Fruit fly (Drosophila melanogaster): Measurements from ENCODE around the gene CG12576.

The CG12576 gene

DNA sequence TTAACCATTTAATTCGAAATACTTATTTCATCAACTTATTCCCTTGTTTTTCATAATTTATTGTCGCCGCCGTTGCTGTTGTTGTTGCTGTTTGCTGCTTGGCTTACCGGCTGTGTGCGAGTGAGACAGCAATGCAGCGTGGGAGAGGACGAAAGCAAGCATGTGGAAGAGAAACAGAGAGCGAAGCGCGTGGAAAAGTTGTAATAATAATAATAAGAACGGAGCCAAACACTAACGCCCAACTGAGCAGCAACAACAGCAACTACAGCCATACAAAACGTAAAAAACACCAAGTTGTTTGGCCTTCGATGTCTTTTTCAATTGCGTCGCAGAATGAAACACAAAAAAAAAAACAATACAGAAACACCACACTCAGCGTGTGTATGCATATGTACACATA lies 1.0 kb downstream of the CG12576 start:
- TF ChIP-seq CG8478 (optimal IDR thresholded peaks at IDR 0.05) (no peak), CTCF (optimal IDR thresholded peaks at IDR 0.05) (no peak)

- TF ChIP-seq CTCF (optimal IDR thresholded peaks at IDR 0.05) (no peak), CG8478 (optimal IDR thresholded peaks at IDR 0.05) (no peak)
These were observed 1.5 kb downstream of the CG12576 start for dm6 chrX:22480612-22481011.

DNA sequence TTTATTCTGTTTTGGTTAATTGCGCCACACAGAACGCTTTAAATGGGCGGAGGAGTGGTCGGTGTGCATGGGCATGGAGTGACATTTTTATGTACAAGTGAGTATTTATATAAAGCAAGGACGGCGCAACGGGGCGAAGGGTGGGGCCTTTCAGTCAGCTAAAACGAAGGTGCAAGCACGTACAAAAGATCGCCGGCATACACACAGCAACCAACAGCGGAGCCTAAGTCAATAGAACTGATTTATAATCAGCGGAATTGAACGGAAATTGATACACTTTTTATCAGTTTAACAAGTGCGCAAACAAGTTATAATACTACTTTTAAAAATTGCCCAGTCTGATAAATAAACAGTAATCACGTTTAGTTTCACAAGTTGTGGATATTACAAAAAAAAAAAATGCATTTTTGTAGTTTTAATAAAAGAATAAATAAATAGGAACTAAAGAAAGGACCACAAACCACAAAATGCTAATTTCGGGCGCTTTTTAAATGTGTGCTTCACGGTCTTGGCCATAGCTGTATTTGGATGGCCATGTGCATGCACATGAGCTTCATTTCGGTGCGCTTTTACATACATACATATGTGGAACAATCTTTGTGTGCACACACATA lies 2.8 kb downstream of the CG12576 start:
- TF ChIP-seq CTCF (optimal IDR thresholded peaks at IDR 0.05), result no peak
- no peak for TF ChIP-seq CG8478 (optimal IDR thresholded peaks at IDR 0.05)

DNA sequence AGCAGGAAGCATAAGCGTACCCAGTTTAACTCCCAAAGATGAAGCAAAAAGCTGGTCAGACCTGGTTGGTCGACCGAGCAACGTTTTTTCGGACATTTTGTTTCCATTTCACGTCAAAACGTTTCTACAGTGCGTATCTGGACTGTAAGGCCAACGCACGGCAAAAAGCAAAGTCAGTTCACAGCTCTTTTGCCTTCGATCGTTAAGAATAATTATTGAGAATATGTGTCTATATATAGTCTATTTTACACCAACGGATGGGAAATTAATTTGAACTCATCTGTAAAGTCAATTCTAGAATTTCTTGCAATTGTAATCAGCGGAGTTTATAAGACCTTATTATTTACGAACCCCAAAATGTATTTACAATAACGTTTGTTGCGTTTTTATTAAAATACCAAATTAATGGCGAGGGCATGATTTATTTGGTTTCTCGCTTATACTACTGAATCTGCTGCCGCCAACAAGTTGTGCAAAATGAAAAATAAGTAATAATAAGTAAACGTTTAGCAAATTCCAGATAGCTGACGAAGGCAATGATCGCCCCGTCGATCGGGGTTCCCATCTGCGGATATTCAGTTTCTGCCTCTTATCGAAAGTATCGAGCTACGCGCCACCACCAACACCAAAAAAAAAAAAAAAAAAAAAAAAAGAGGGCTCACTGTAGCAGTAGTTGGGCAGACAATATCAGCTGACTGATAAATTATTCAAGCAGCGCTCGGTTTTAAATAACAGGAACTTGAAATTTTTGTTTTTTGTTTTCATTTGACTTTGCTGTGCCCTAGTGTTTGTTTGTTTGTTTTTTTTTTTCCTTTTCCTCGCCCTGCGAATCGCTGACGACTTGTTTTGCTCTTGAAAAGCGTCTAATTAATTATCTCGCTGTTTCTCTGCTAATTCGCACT lies 4.2 kb downstream of the CG12576 start:
- TF ChIP-seq CTCF (optimal IDR thresholded peaks at IDR 0.05) (no peak), CG8478 (optimal IDR thresholded peaks at IDR 0.05) (no peak)

DNA sequence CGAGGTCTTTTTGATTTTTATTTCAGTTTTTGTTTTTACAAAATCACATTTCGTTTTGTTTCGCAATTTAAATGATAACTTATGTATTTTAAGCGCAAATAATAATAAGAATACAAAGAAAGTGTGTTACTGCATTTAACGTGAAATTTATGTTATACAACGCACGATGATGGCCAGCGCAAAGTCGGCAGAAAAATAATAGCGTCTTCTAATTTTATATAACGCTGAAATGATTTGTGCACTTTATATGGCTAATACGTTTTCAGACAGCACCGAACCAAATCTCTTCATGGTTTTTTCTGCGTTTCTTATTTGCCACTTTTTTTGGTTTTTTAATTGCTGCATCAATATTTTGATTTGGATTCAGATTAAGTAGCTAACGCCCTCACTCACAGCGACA lies 7.3 kb downstream of the CG12576 start:
- TF ChIP-seq CG8478 (optimal IDR thresholded peaks at IDR 0.05) (no peak), CTCF (optimal IDR thresholded peaks at IDR 0.05) (no peak)

dm6 chrX:22473520-22473919 lies 8.6 kb downstream of the CG12576 start, which contains the start of gene CG14618:
Gene CG14618 (plus strand): TSS chrX:22473698.
- TF ChIP-seq CG8478 (optimal IDR thresholded peaks at IDR 0.05), result no peak
- TF ChIP-seq CTCF (optimal IDR thresholded peaks at IDR 0.05), result no peak

- TF ChIP-seq CG8478 (optimal IDR thresholded peaks at IDR 0.05), result no peak
- TF ChIP-seq CTCF (optimal IDR thresholded peaks at IDR 0.05), result no peak
These were observed 10.3 kb downstream of the CG12576 start, which contains the start of gene CG14613 for dm6 chrX:22471819-22472218. Gene CG14613 (minus strand): TSS chrX:22472021.

dm6 chrX:22461218-22461760 lies 20.9 kb downstream of the CG12576 start:
- TF ChIP-seq CG8478 (optimal IDR thresholded peaks at IDR 0.05) (no peak), CTCF (optimal IDR thresholded peaks at IDR 0.05) (no peak)

dm6 chrX:22456180-22456948 lies 25.8 kb downstream of the CG12576 start:
- no peak for TF ChIP-seq CG8478 (optimal IDR thresholded peaks at IDR 0.05)
- TF ChIP-seq CTCF (optimal IDR thresholded peaks at IDR 0.05), result no peak

- TF ChIP-seq CG8478 (optimal IDR thresholded peaks at IDR 0.05), result no peak
- peak; percentile 14 to 34 for TF ChIP-seq CTCF (optimal IDR thresholded peaks at IDR 0.05)
These were observed 26.5 kb downstream of the CG12576 start, which contains the start of gene Usp2 for dm6 chrX:22455509-22456179. Gene Usp2 (plus strand): TSS chrX:22455803.

DNA sequence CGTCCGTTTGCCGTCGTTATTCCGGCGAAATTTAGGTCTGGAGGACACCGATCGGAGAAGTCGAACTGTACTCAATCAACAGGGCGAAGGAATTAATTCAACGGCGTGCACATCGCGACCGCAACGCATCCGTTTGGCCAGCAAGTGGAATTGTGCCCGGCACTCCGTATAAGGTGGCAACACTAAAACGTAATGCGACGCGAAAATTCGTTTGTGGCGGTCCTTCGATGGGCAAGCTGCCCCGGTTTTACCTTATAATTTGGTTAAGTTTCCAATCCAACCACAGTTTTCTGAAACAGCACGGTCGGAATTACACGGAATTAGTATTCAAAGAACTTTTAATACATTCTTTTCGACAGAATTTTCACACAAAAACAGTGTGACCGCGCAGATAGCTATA lies 27.1 kb downstream of the CG12576 start, which contains the start of gene wap:
wap (minus strand) TSS at position 400 of the 400 bp plus-strand sequence.
- no peak for TF ChIP-seq CG8478 (optimal IDR thresholded peaks at IDR 0.05)

- TF ChIP-seq CG8478 (optimal IDR thresholded peaks at IDR 0.05), result no peak
- no peak for TF ChIP-seq CTCF (optimal IDR thresholded peaks at IDR 0.05)
These were observed 32.9 kb downstream of the CG12576 start, which contains the start of the genes CG14615 and tilB for dm6 chrX:22449191-22449787. Gene CG14615 (minus strand): TSS chrX:22449491. Gene tilB (plus strand): TSS chrX:22449737.

dm6 chrX:22443954-22444910 lies 37.9 kb downstream of the CG12576 start, which contains the start of gene CG14621:
Gene CG14621 (plus strand): TSS chrX:22444227.
- TF ChIP-seq CTCF (optimal IDR thresholded peaks at IDR 0.05) (no peak), CG8478 (optimal IDR thresholded peaks at IDR 0.05) (no peak)

Data from S2 (cell line).